Worm (Caenorhabditis elegans) whole organism, young adult: ENCODE results near the gene srbc-6.

Source experiments
- C06A6.2 ChIP-seq: fragments of 200-800 bp; sonication (Bioruptor generic); conservative IDR thresholded peaks from 2 replicates; pipeline ENCODE4 v1.3.6; 2022; ENCODE audit warnings: missing genetic modification characterization, missing compliant biosample characterization
- D2030.7 ChIP-seq: fragments of 200-800 bp; sonication (Bioruptor generic); IDR thresholded peaks from 2 replicates; pipeline ENCODE4 v1.3.6; 2022; ENCODE audit warnings: missing genetic modification reagents, missing genetic modification characterization, missing compliant biosample characterization
- Y53F4B.3 ChIP-seq: fragments of 200-800 bp; sonication (Bioruptor generic); IDR thresholded peaks from 2 replicates; pipeline ENCODE4 v1.3.6; 2022; ENCODE audit warnings: missing genetic modification reagents, missing genetic modification characterization, missing compliant biosample characterization
- akir-1 ChIP-seq: fragments of 200-800 bp; sonication (Bioruptor generic); optimal IDR thresholded peaks from 2 replicates; lab custom pipeline; 2018; ENCODE audit warnings: mild to moderate bottlenecking, missing genetic modification characterization, moderate library complexity, missing compliant biosample characterization
- aptf-3 ChIP-seq: fragments of 200-800 bp; sonication (Bioruptor generic); IDR thresholded peaks from 2 replicates; pipeline ENCODE4 v1.3.6; 2022; ENCODE audit warnings: missing genetic modification characterization, missing compliant biosample characterization
- athp-1 ChIP-seq: sonication (generic microtip); optimal IDR thresholded peaks from 2 replicates; lab custom pipeline; 2017; ENCODE audit warnings: mild to moderate bottlenecking, missing genetic modification characterization, missing compliant biosample characterization
- attf-5 ChIP-seq: fragments of 200-800 bp; sonication (Bioruptor generic); optimal IDR thresholded peaks from 2 replicates; lab custom pipeline; 2018; ENCODE audit warnings: mild to moderate bottlenecking, missing genetic modification characterization, missing compliant biosample characterization
- attf-6 ChIP-seq: fragments of 200-800 bp; sonication (Bioruptor generic); IDR thresholded peaks from 2 replicates; pipeline ENCODE4 v1.3.6; 2022; ENCODE audit warnings: missing genetic modification reagents, missing genetic modification characterization, missing compliant biosample characterization
- ceh-27 ChIP-seq: fragments of 200-800 bp; sonication (Bioruptor generic); optimal IDR thresholded peaks from 2 replicates; lab custom pipeline; 2018; ENCODE audit warnings: mild to moderate bottlenecking, missing genetic modification characterization, moderate library complexity, missing compliant biosample characterization
- chd-7 ChIP-seq: sonication (generic microtip); optimal IDR thresholded peaks from 2 replicates; lab custom pipeline; 2016; ENCODE audit warnings: mild to moderate bottlenecking, missing genetic modification characterization, moderate library complexity, missing compliant biosample characterization
- dox-1 ChIP-seq: fragments of 200-800 bp; sonication (Bioruptor generic); IDR thresholded peaks from 2 replicates; pipeline ENCODE4 v1.3.6; 2022; ENCODE audit warnings: missing genetic modification reagents, missing genetic modification characterization, missing compliant biosample characterization
- dpff-1 ChIP-seq: sonication (generic microtip); optimal IDR thresholded peaks from 2 replicates; lab custom pipeline; 2017; ENCODE audit warnings: mild to moderate bottlenecking, missing genetic modification characterization, missing compliant biosample characterization
- ekl-4 ChIP-seq: fragments of 200-800 bp; sonication (Bioruptor generic); IDR thresholded peaks from 2 replicates; pipeline ENCODE4 v1.3.6; 2022; ENCODE audit warnings: missing genetic modification reagents, missing genetic modification characterization, missing compliant biosample characterization
- ets-4 ChIP-seq: fragments of 200-800 bp; sonication (Bioruptor generic); optimal IDR thresholded peaks from 2 replicates; lab custom pipeline; 2018; ENCODE audit warnings: mild to moderate bottlenecking, missing genetic modification characterization, missing compliant biosample characterization
- fkh-3 ChIP-seq: sonication (generic microtip); optimal IDR thresholded peaks from 2 replicates; lab custom pipeline; 2016; ENCODE audit warnings: mild to moderate bottlenecking, missing genetic modification characterization, missing compliant biosample characterization
- hmg-1.2 ChIP-seq: fragments of 200-800 bp; sonication (Bioruptor generic); IDR thresholded peaks from 2 replicates; pipeline ENCODE4 v1.3.6; 2022; ENCODE audit warnings: missing genetic modification reagents, missing genetic modification characterization, missing compliant biosample characterization
- hsf-1 ChIP-seq: fragments of 200-800 bp; sonication (Bioruptor generic); IDR thresholded peaks from 2 replicates; pipeline ENCODE4 v1.3.6; 2022; ENCODE audit warnings: missing genetic modification reagents, missing genetic modification characterization, missing compliant biosample characterization
- lag-1 ChIP-seq: fragments of 200-800 bp; sonication (Bioruptor generic); IDR thresholded peaks from 2 replicates; pipeline ENCODE4 v1.3.6; 2022; ENCODE audit warnings: missing genetic modification reagents, missing genetic modification characterization, missing compliant biosample characterization
- lin-35 ChIP-seq, 3 experiments: fragments of 150-350 bp in 2 of 3; sonication (generic microtip) in 1 of 3; optimal IDR thresholded peaks; 2 replicates each; lab custom pipeline; 2014 to 2018; ENCODE audit warnings: missing biosample characterization in 3 of 3, missing genetic modification characterization in 3 of 3, missing genetic modification reagents in 3 of 3
- lin-54 ChIP-seq: fragments of 200-800 bp; sonication (Bioruptor generic); optimal IDR thresholded peaks from 2 replicates; lab custom pipeline; 2018; ENCODE audit warnings: mild to moderate bottlenecking, missing genetic modification characterization, missing compliant biosample characterization
- lsy-27 ChIP-seq: sonication (generic microtip); optimal IDR thresholded peaks from 2 replicates; lab custom pipeline; 2017; ENCODE audit warnings: missing genetic modification characterization, mild to moderate bottlenecking, missing compliant biosample characterization, antibody characterized with exemption, missing genotype, borderline replicate concordance; ENCODE audit not compliant: insufficient read depth
- madf-8 ChIP-seq: fragments of 200-800 bp; sonication (Bioruptor generic); conservative IDR thresholded peaks from 2 replicates; pipeline ENCODE4 v1.3.6; 2022; ENCODE audit warnings: missing genetic modification reagents, missing genetic modification characterization, missing compliant biosample characterization
- mcd-1 ChIP-seq: fragments of 200-800 bp; sonication (Bioruptor generic); IDR thresholded peaks from 2 replicates; pipeline ENCODE4 v1.3.6; 2022; ENCODE audit warnings: missing genetic modification reagents, missing genetic modification characterization, missing compliant biosample characterization
- mel-28 ChIP-seq: sonication (generic microtip); optimal IDR thresholded peaks from 2 replicates; lab custom pipeline; 2016; ENCODE audit warnings: borderline replicate concordance, mild to moderate bottlenecking, missing genetic modification characterization, missing compliant biosample characterization
- mxl-1 ChIP-seq: sonication (generic microtip); optimal IDR thresholded peaks from 2 replicates; lab custom pipeline; 2016; ENCODE audit warnings: missing genetic modification characterization, missing compliant biosample characterization
- nfya-1 ChIP-seq: sonication (generic microtip); optimal IDR thresholded peaks from 2 replicates; lab custom pipeline; 2017; ENCODE audit warnings: antibody characterized with exemption, missing compliant biosample characterization, missing genetic modification characterization, borderline replicate concordance; ENCODE audit not compliant: insufficient read depth
- nhr-179 ChIP-seq: sonication (generic microtip); optimal IDR thresholded peaks from 2 replicates; lab custom pipeline; 2016; ENCODE audit warnings: mild to moderate bottlenecking, missing genetic modification characterization, missing compliant biosample characterization
- nhr-90 ChIP-seq: sonication (generic microtip); optimal IDR thresholded peaks from 2 replicates; lab custom pipeline; 2016; ENCODE audit warnings: missing genotype, mild to moderate bottlenecking, missing genetic modification characterization, missing compliant biosample characterization
- rec-8 ChIP-seq, 2 experiments: sonication (generic microtip); optimal IDR thresholded peaks; 2 replicates each; lab custom pipeline; 2016; ENCODE audit warnings: mild to moderate bottlenecking in 2 of 2, missing genetic modification characterization in 2 of 2, missing genetic modification reagents in 2 of 2, missing genotype in 2 of 2, missing biosample characterization in 1 of 2, missing compliant biosample characterization in 1 of 2, moderate library complexity in 1 of 2
- sea-2 ChIP-seq: fragments of 200-800 bp; sonication (Bioruptor generic); IDR thresholded peaks from 2 replicates; pipeline ENCODE4 v1.3.6; 2022; ENCODE audit warnings: missing genetic modification characterization, missing compliant biosample characterization
- snpc-1.1 ChIP-seq: sonication (generic microtip); optimal IDR thresholded peaks from 2 replicates; lab custom pipeline; 2017; ENCODE audit warnings: missing genetic modification characterization, mild to moderate bottlenecking, missing compliant biosample characterization, antibody characterized with exemption, moderate library complexity, missing genotype, missing genetic modification reagents; ENCODE audit not compliant: insufficient read depth
- snpc-1.3 ChIP-seq: sonication (generic microtip); optimal IDR thresholded peaks from 2 replicates; lab custom pipeline; 2017; ENCODE audit warnings: missing genetic modification characterization, mild to moderate bottlenecking, missing compliant biosample characterization, antibody characterized with exemption, moderate library complexity, missing genotype, missing genetic modification reagents; ENCODE audit not compliant: insufficient read depth
- sptf-2 ChIP-seq: fragments of 200-800 bp; sonication (Bioruptor generic); optimal IDR thresholded peaks from 2 replicates; lab custom pipeline; 2018; ENCODE audit warnings: mild to moderate bottlenecking, missing genetic modification characterization, missing compliant biosample characterization
- unc-130 ChIP-seq: sonication (generic microtip); optimal IDR thresholded peaks from 2 replicates; lab custom pipeline; 2016; ENCODE audit warnings: missing genetic modification reagents, missing genetic modification characterization, missing compliant biosample characterization
- xnd-1 ChIP-seq: sonication (generic microtip); optimal IDR thresholded peaks from 2 replicates; lab custom pipeline; 2016; ENCODE audit warnings: missing genotype, missing genetic modification reagents, missing genetic modification characterization, missing compliant biosample characterization
- zfh-2 ChIP-seq: fragments of 200-800 bp; sonication (Bioruptor generic); conservative IDR thresholded peaks from 2 replicates; pipeline ENCODE4 v1.3.6; 2022; ENCODE audit warnings: missing genetic modification reagents, missing genetic modification characterization, missing compliant biosample characterization
- zim-3 ChIP-seq: sonication (generic microtip); optimal IDR thresholded peaks from 2 replicates; lab custom pipeline; 2017; ENCODE audit warnings: mild to moderate bottlenecking, missing genetic modification characterization, moderate library complexity, missing compliant biosample characterization
- ztf-25 ChIP-seq: fragments of 200-800 bp; sonication (Bioruptor generic); IDR thresholded peaks from 2 replicates; pipeline ENCODE4 v1.3.6; 2022; ENCODE audit warnings: missing genetic modification reagents, missing genetic modification characterization, missing compliant biosample characterization

Gene srbc-6

DNA sequence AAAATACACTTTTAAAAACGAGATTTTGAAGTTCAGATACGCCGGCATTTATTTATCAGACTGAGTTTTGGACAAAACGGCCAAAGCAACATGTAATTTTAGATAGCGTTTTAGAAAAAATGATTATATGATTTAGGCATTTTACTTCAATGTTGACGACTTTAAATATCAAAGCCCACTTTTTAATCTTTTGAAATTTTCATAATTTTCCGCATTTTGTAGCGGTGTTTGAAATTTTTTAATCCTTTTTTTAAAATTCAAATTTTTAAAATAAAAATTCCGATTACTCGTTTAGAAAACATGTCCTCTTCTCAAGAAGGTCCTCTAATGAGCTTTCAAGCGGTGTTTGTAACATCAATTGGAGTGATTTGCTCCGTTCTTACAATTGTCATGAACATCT lies at the start of gene srbc-6:
Gene srbc-6 (plus strand): TSS at position 301 of the 400 bp plus-strand sequence.
- TF ChIP-seq C06A6.2 (GFP tag; lab: Robert Waterston, UW) = no peak
- no peak for TF ChIP-seq ztf-25 (GFP tag; lab: Robert Waterston, UW)
- no peak for TF ChIP-seq zim-3 (tag; lab: Kevin White, UChicago)
- TF ChIP-seq lag-1 (GFP tag; lab: Robert Waterston, UW) = no peak
- no peak for TF ChIP-seq sptf-2 (GFP tag; lab: Kevin White, UChicago)
- no peak for TF ChIP-seq ets-4
- TF ChIP-seq rec-8 (tag; optimal IDR thresholded peaks at IDR 0.05; lab: Kevin White, UChicago) = no peak
- TF ChIP-seq zfh-2 (GFP tag; lab: Robert Waterston, UW) = no peak
- TF ChIP-seq ekl-4 = no peak
- no peak for TF ChIP-seq lsy-27 (tag; lab: Kevin White, UChicago)
- TF ChIP-seq aptf-3 = no peak
- TF ChIP-seq mcd-1 (GFP tag; lab: Robert Waterston, UW) = no peak
- no peak for TF ChIP-seq attf-6 (GFP tag; lab: Robert Waterston, UW)
- TF ChIP-seq, all 124 proteins: peak for 0

DNA sequence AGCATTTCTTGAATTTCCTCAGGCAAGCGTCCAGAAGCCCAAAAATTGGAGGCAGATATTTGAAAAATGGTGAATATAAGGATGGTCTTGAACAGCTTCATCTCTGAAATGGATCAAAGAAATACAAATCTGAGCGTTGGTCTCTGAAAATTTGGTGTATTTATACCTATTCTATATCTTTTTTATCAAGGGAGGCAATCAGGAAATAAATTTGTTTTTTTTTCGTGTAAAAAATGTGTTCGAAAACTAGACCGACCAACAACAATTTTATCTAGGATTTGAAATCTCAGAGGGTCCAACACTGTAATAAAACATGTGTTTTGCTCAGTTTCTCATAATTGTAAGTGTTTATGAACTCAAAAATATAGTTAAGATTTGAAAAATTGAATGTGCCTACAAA lies 48.2 kb upstream of the srbc-6 start, which contains the start of gene srt-56:
Gene srt-56 (minus strand): TSS at position 101 of the 400 bp plus-strand sequence.
- TF ChIP-seq snpc-1.3 (tag; lab: Kevin White, UChicago) (no peak), athp-1 (tag; lab: Kevin White, UChicago) (no peak), madf-8 (GFP tag; lab: Robert Waterston, UW) (no peak), nhr-179 (tag; lab: Kevin White, UChicago) (no peak), lsy-27 (tag; lab: Kevin White, UChicago) (no peak), unc-130 (GFP tag; lab: Kevin White, UChicago) (no peak), dox-1 (GFP tag; lab: Robert Waterston, UW) (no peak), lin-54 (GFP tag; lab: Kevin White, UChicago) (no peak), mel-28 (tag; lab: Kevin White, UChicago) (no peak), nfya-1 (tag; lab: Kevin White, UChicago) (no peak), ztf-25 (GFP tag; lab: Robert Waterston, UW) (no peak), nhr-90 (no peak), attf-5 (GFP tag; lab: Kevin White, UChicago) (no peak), akir-1 (GFP tag; lab: Kevin White, UChicago) (no peak), chd-7 (tag; lab: Kevin White, UChicago) (no peak), sea-2 (GFP tag; lab: Robert Waterston, UW) (no peak), lin-35 (GFP tag; optimal IDR thresholded peaks at IDR 0.05; lab: Kevin White, UChicago) (no peak), mxl-1 (tag; lab: Kevin White, UChicago) (no peak)

DNA sequence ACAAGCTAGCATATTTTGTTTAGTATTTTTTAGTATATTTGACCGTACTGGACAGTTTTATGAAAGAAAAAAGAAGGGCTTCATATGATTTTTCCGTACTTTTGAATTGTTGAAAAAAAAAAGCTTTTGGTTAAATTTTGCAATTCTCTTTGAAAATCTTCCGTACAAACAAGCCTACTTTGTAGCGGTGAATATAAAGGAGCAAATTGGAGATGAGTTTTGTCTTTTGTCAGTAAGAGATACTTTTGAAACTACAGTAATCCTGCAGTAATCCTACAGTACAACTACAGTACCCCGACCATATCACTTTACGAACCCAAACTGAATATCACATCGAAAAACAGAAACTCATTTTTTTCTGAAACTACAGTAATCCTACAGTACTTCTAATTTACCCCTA lies 47.5 kb upstream of the srbc-6 start:
- TF ChIP-seq mxl-1 (tag; lab: Kevin White, UChicago) (no peak), hmg-1.2 (GFP tag; lab: Robert Waterston, UW) (no peak), Y53F4B.3 (GFP tag; lab: Robert Waterston, UW) (no peak), hsf-1 (no peak), dpff-1 (tag; lab: Kevin White, UChicago) (no peak), rec-8 (tag; optimal IDR thresholded peaks at IDR 0.05; lab: Kevin White, UChicago) (no peak), fkh-3 (no peak), xnd-1 (tag; lab: Kevin White, UChicago) (no peak), D2030.7 (GFP tag; lab: Robert Waterston, UW) (no peak), nhr-179 (tag; lab: Kevin White, UChicago) (no peak), snpc-1.1 (tag; lab: Kevin White, UChicago) (no peak), ceh-27 (GFP tag; lab: Kevin White, UChicago) (no peak), lsy-27 (tag; lab: Kevin White, UChicago) (no peak)
